Fruit fly (Drosophila melanogaster) whole organism, prepupa: Measurements from ENCODE around the gene CG9674.

Experiments
- Blimp-1 ChIP-seq: fragments of 200-800 bp; sonication (Bioruptor generic); optimal IDR thresholded peaks from 3 replicates; lab custom pipeline; 2017; ENCODE audit warnings: missing biosample characterization, missing genetic modification characterization, mild to moderate bottlenecking, moderate library complexity, missing genetic modification reagents
- CG10631 ChIP-seq: fragments of 200-800 bp; sonication (Bioruptor generic); optimal IDR thresholded peaks from 2 replicates; lab custom pipeline; 2016; ENCODE audit warnings: missing biosample characterization, missing genetic modification characterization
- CG10669 ChIP-seq: fragments of 200-800 bp; sonication (Bioruptor generic); optimal IDR thresholded peaks from 3 replicates; lab custom pipeline; 2018; ENCODE audit warnings: missing biosample characterization, mild to moderate bottlenecking, missing genetic modification characterization, moderate library complexity
- CG11294 ChIP-seq: fragments of 200-800 bp; sonication (Bioruptor generic); IDR thresholded peaks from 2 replicates; pipeline ENCODE4 v1.3.6; 2022; ENCODE audit warnings: missing biosample characterization, missing genetic modification characterization
- CG11762 ChIP-seq: fragments of 200-800 bp; sonication (Bioruptor generic); optimal IDR thresholded peaks from 3 replicates; lab custom pipeline; 2016; ENCODE audit warnings: missing biosample characterization, missing genetic modification characterization; ENCODE audit not compliant: insufficient read depth
- CG15336 ChIP-seq: fragments of 200-800 bp; sonication (Bioruptor generic); IDR thresholded peaks from 2 replicates; pipeline ENCODE4 v1.3.6; 2022; ENCODE audit warnings: missing biosample characterization, missing genetic modification characterization
- CG1621 ChIP-seq: fragments of 200-800 bp; sonication (Bioruptor generic); optimal IDR thresholded peaks from 3 replicates; lab custom pipeline; 2018; ENCODE audit warnings: missing biosample characterization, mild to moderate bottlenecking, missing genetic modification characterization
- CG3032 ChIP-seq: fragments of 200-800 bp; optimal IDR thresholded peaks from 2 replicates; lab custom pipeline; 2019; ENCODE audit warnings: missing biosample characterization, mild to moderate bottlenecking, missing genetic modification characterization, moderate library complexity
- CG34406 ChIP-seq: fragments of 200-800 bp; sonication (Bioruptor generic); optimal IDR thresholded peaks from 3 replicates; lab custom pipeline; 2016; ENCODE audit warnings: missing biosample characterization, missing genetic modification characterization
- CG3919 ChIP-seq: fragments of 200-800 bp; sonication (Bioruptor generic); optimal IDR thresholded peaks from 3 replicates; lab custom pipeline; 2016; ENCODE audit warnings: missing biosample characterization, missing genetic modification characterization
- CG6163 ChIP-seq: fragments of 200-800 bp; sonication (Bioruptor generic); IDR thresholded peaks from 3 replicates; pipeline ENCODE4 v1.3.6; 2022; ENCODE audit warnings: missing biosample characterization, missing genetic modification characterization
- CG6276 ChIP-seq: fragments of 200-800 bp; sonication (Bioruptor generic); optimal IDR thresholded peaks from 2 replicates; lab custom pipeline; 2017; ENCODE audit warnings: missing biosample characterization, mild to moderate bottlenecking, missing genetic modification characterization
- CG6792 ChIP-seq: fragments of 200-800 bp; sonication (Bioruptor generic); optimal IDR thresholded peaks from 3 replicates; lab custom pipeline; 2016; ENCODE audit warnings: missing biosample characterization, missing genetic modification characterization
- CG6808 ChIP-seq: fragments of 200-800 bp; sonication (Bioruptor generic); optimal IDR thresholded peaks from 3 replicates; lab custom pipeline; 2017; ENCODE audit warnings: missing biosample characterization, missing genetic modification characterization, mild to moderate bottlenecking, moderate library complexity, missing genetic modification reagents
- CG6854 ChIP-seq: fragments of 200-800 bp; sonication (Bioruptor generic); optimal IDR thresholded peaks from 2 replicates; lab custom pipeline; 2017; ENCODE audit warnings: missing biosample characterization, mild to moderate bottlenecking, missing genetic modification characterization
- CG7368 ChIP-seq: fragments of 200-800 bp; sonication (Bioruptor generic); optimal IDR thresholded peaks from 3 replicates; lab custom pipeline; 2016; ENCODE audit warnings: missing biosample characterization, missing genetic modification characterization
- CG8119 ChIP-seq: fragments of 200-800 bp; sonication (Bioruptor generic); IDR thresholded peaks from 3 replicates; pipeline ENCODE4 v1.3.6; 2022; ENCODE audit warnings: missing biosample characterization, missing genetic modification characterization
- CG8632 ChIP-seq: fragments of 200-800 bp; sonication (Bioruptor generic); optimal IDR thresholded peaks from 3 replicates; lab custom pipeline; 2016; ENCODE audit warnings: missing biosample characterization, missing genetic modification characterization
- CG9139 ChIP-seq: fragments of 200-800 bp; sonication (Bioruptor generic); optimal IDR thresholded peaks from 3 replicates; lab custom pipeline; 2017; ENCODE audit warnings: missing biosample characterization, mild to moderate bottlenecking, missing genetic modification characterization
- Eip75B ChIP-seq: fragments of 200-800 bp; sonication (Bioruptor generic); optimal IDR thresholded peaks from 3 replicates; lab custom pipeline; 2016; ENCODE audit warnings: missing biosample characterization, missing genetic modification characterization
- Eip78C ChIP-seq: fragments of 200-800 bp; sonication (Bioruptor generic); peaks from one replicate; lab custom pipeline; 2016; ENCODE audit warnings: missing biosample characterization, missing genetic modification characterization
- Eip93F ChIP-seq: fragments of 200-800 bp; sonication (Bioruptor generic); optimal IDR thresholded peaks from 2 replicates; lab custom pipeline; 2016; ENCODE audit warnings: missing biosample characterization, mild to moderate bottlenecking, missing genetic modification characterization
- Ets96B ChIP-seq: fragments of 200-800 bp; optimal IDR thresholded peaks from 2 replicates; lab custom pipeline; 2019; ENCODE audit warnings: missing biosample characterization, mild to moderate bottlenecking, missing genetic modification characterization, moderate library complexity
- Gug ChIP-seq: fragments of 200-800 bp; sonication (Bioruptor generic); IDR thresholded peaks from 2 replicates; pipeline ENCODE4 v1.3.6; 2022; ENCODE audit warnings: missing biosample characterization, missing genetic modification characterization
- Hr38 ChIP-seq: sonication (Bioruptor generic); optimal IDR thresholded peaks from 2 replicates; lab custom pipeline; 2016; ENCODE audit warnings: missing biosample characterization, missing genetic modification characterization
- Hr39 ChIP-seq: fragments of 200-800 bp; sonication (Bioruptor generic); optimal IDR thresholded peaks from 2 replicates; lab custom pipeline; 2016; ENCODE audit warnings: missing biosample characterization, missing genetic modification characterization
- Lpt ChIP-seq: fragments of 200-800 bp; sonication (Bioruptor generic); optimal IDR thresholded peaks from 3 replicates; lab custom pipeline; 2016; ENCODE audit warnings: missing biosample characterization, missing genetic modification characterization
- Met ChIP-seq: fragments of 200-800 bp; sonication (Bioruptor generic); optimal IDR thresholded peaks from 3 replicates; lab custom pipeline; 2016; ENCODE audit warnings: missing biosample characterization, missing genetic modification characterization
- Smox ChIP-seq: fragments of 200-800 bp; sonication (Bioruptor generic); optimal IDR thresholded peaks from 3 replicates; lab custom pipeline; 2016; ENCODE audit warnings: missing biosample characterization, missing genetic modification characterization
- Sox102F ChIP-seq: fragments of 200-800 bp; sonication (Bioruptor generic); optimal IDR thresholded peaks from 2 replicates; lab custom pipeline; 2016; ENCODE audit warnings: missing biosample characterization, mild to moderate bottlenecking, missing genetic modification characterization
- Sox15 ChIP-seq: fragments of 200-800 bp; sonication (Bioruptor generic); optimal IDR thresholded peaks from 3 replicates; lab custom pipeline; 2016; ENCODE audit warnings: missing biosample characterization, missing genetic modification characterization
- acj6 ChIP-seq: fragments of 200-800 bp; sonication (Bioruptor generic); optimal IDR thresholded peaks from 3 replicates; lab custom pipeline; 2016; ENCODE audit warnings: missing biosample characterization, missing genetic modification characterization
- cyc ChIP-seq: fragments of 200-800 bp; sonication (Bioruptor generic); optimal IDR thresholded peaks from 3 replicates; lab custom pipeline; 2016; ENCODE audit warnings: missing biosample characterization, missing genetic modification characterization
- dac ChIP-seq: fragments of 200-800 bp; sonication (Bioruptor generic); optimal IDR thresholded peaks from 2 replicates; lab custom pipeline; 2017; ENCODE audit warnings: missing biosample characterization, mild to moderate bottlenecking, missing genetic modification characterization
- dsx ChIP-seq: fragments of 200-800 bp; optimal IDR thresholded peaks from 3 replicates; lab custom pipeline; 2019; ENCODE audit warnings: missing biosample characterization, mild to moderate bottlenecking, missing genetic modification characterization, moderate library complexity; ENCODE audit not compliant: poor library complexity, severe bottlenecking
- eg ChIP-seq: fragments of 200-800 bp; sonication (Bioruptor generic); IDR thresholded peaks from 3 replicates; pipeline ENCODE4 v1.3.6; 2022; ENCODE audit warnings: missing biosample characterization, missing genetic modification characterization
- fd85E ChIP-seq: fragments of 200-800 bp; sonication (Bioruptor generic); optimal IDR thresholded peaks from 3 replicates; lab custom pipeline; 2016; ENCODE audit warnings: missing biosample characterization, missing genetic modification characterization
- fkh ChIP-seq: fragments of 200-800 bp; sonication (Bioruptor generic); optimal IDR thresholded peaks from 3 replicates; lab custom pipeline; 2017; ENCODE audit warnings: missing biosample characterization, mild to moderate bottlenecking, missing genetic modification characterization, moderate library complexity
- lz ChIP-seq: fragments of 200-800 bp; sonication (Bioruptor generic); optimal IDR thresholded peaks from 3 replicates; lab custom pipeline; 2016; ENCODE audit warnings: missing biosample characterization, missing genetic modification characterization
- salr ChIP-seq, 2 experiments: fragments of 200-800 bp; sonication (Bioruptor generic); optimal IDR thresholded peaks; 3 replicates each; lab custom pipeline; 2016 to 2018; ENCODE audit warnings: missing biosample characterization in 2 of 2, missing genetic modification characterization in 2 of 2, mild to moderate bottlenecking in 1 of 2
- spab ChIP-seq: fragments of 200-800 bp; sonication (Bioruptor generic); optimal IDR thresholded peaks from 2 replicates; lab custom pipeline; 2017; ENCODE audit warnings: missing biosample characterization, mild to moderate bottlenecking, missing genetic modification characterization, missing genetic modification reagents
- ss ChIP-seq, 2 experiments: fragments of 200-800 bp; sonication (Bioruptor generic); optimal IDR thresholded peaks; 2 replicates in 1 of 2; 3 replicates in 1 of 2; lab custom pipeline; 2017 to 2018; ENCODE audit warnings: mild to moderate bottlenecking in 2 of 2, missing biosample characterization in 2 of 2, missing genetic modification characterization in 2 of 2, moderate library complexity in 1 of 2
- topi ChIP-seq: fragments of 200-800 bp; sonication (Bioruptor generic); optimal IDR thresholded peaks from 3 replicates; lab custom pipeline; 2016; ENCODE audit warnings: missing biosample characterization, missing genetic modification characterization
- vri ChIP-seq: fragments of 200-800 bp; sonication (Bioruptor generic); optimal IDR thresholded peaks from 3 replicates; lab custom pipeline; 2016; ENCODE audit warnings: missing biosample characterization, mild to moderate bottlenecking, missing genetic modification characterization

The CG9674 gene

DNA sequence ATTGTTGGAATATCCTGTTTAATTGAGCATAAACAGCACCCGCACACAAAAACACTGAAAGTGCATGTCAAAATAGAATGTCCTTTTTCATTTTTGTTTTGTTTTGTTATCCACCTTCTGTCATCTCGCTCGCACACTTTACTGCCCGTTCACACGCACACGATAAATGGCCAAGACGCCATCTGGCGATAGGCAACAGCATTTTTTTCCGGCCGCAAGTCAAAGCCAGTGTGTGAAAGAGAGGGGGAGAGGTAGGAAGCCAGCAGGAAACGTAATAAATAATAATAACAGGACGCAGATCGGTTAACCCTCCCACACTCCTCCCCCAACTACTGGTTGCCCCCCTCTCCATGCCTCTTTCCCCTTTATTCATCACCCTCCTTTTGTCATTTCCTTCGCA, 37.7 kb downstream of the CG9674 start:
- TF ChIP-seq Lpt (GFP tag; lab: Kevin White, UChicago) (no peak), CG6276 (GFP tag; lab: Kevin White, UChicago) (peak; percentile 2), Blimp-1 (GFP tag; lab: Kevin White, UChicago) (no peak), CG6854 (GFP tag; lab: Kevin White, UChicago) (peak; percentile 23), fd85E (GFP tag; lab: Kevin White, UChicago) (no peak), salr (GFP tag; optimal IDR thresholded peaks at IDR 0.05; lab: Kevin White, UChicago) (peak in 1 of 2 experiments; percentile 46), cyc (GFP tag; lab: Kevin White, UChicago) (no peak), Sox102F (GFP tag; lab: Kevin White, UChicago) (peak; percentile 11), CG11294 (GFP tag; lab: Robert Waterston, UW) (no peak), CG6163 (GFP tag; lab: Robert Waterston, UW) (peak; percentile 58; the same call in 2 of the 3 replicates), lz (no peak), acj6 (GFP tag; lab: Kevin White, UChicago) (no peak), dsx (peak; percentile 19), Sox15 (GFP tag; lab: Kevin White, UChicago) (no peak), Gug (GFP tag; lab: Robert Waterston, UW) (no peak), Met (GFP tag; lab: Kevin White, UChicago) (peak; percentile 32), Ets96B (tag; lab: Kevin White, UChicago) (no peak), CG3032 (tag; lab: Kevin White, UChicago) (no peak), spab (no peak), Eip78C (GFP tag; lab: Kevin White, UChicago) (peak; percentile 64), ss (GFP tag; optimal IDR thresholded peaks at IDR 0.05; lab: Kevin White, UChicago) (peak; percentile 74 to 88), CG15336 (GFP tag; lab: Robert Waterston, UW) (0 out of 2 replicates have a peak, but pooled peaks have one; percentile 7), eg (peak; percentile 36; the same call in 1 of the 3 replicates), dac (GFP tag; lab: Kevin White, UChicago) (no peak), Eip93F (GFP tag; lab: Kevin White, UChicago) (no peak), Hr38 (GFP tag; lab: Kevin White, UChicago) (no peak), CG8119 (GFP tag; lab: Robert Waterston, UW) (no peak), topi (no peak), vri (GFP tag; lab: Kevin White, UChicago) (no peak), fkh (no peak), CG11762 (GFP tag; lab: Kevin White, UChicago) (no peak), CG7368 (GFP tag; lab: Kevin White, UChicago) (peak; percentile 16), CG1621 (peak; percentile 58), CG10669 (peak; percentile 2), Smox (GFP tag; lab: Kevin White, UChicago) (no peak), CG6808 (GFP tag; lab: Kevin White, UChicago) (peak; percentile 60), CG6792 (GFP tag; lab: Kevin White, UChicago) (peak; percentile 4), CG3919 (GFP tag; lab: Kevin White, UChicago) (peak; percentile 54), CG9139 (GFP tag; lab: Kevin White, UChicago) (peak; percentile 48)

DNA sequence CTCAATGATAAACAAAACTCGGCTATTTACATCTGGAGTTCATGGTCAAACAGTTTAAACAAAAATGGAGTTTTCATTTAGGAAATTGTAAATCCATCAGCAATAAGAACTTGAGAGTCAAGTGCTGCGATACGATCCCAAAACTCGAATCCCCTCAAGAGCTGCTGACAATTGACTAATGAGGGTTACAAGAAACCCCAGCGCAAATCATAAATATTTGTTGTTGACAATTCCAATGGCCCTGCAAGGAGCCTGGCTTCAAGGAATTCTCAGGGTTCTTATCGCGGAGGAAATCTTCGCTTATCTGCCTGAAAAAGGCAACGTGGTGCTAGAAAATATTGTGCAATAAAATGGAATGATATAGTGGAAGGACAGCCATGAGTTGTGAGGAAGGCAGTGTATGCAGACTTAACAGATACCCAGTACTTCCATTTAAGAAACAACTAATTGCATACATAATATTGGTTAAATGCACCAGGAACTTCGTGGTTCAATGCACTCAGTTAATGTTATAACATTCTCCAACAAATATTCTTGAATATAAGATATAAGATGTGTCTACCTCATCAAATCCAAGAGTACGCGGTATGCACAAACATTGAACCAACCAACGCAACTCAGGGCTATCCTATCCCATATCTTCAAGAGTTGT, 39.4 kb downstream of the CG9674 start:
- TF ChIP-seq Sox102F (GFP tag; lab: Kevin White, UChicago) (no peak), Gug (GFP tag; lab: Robert Waterston, UW) (no peak), fkh (peak; percentile 52), CG3919 (GFP tag; lab: Kevin White, UChicago) (peak; percentile 4), CG34406 (GFP tag; lab: Kevin White, UChicago) (no peak), Eip75B (no peak), acj6 (GFP tag; lab: Kevin White, UChicago) (peak; percentile 11), CG11762 (GFP tag; lab: Kevin White, UChicago) (no peak), Hr39 (GFP tag; lab: Kevin White, UChicago) (no peak), CG3032 (tag; lab: Kevin White, UChicago) (no peak), Ets96B (tag; lab: Kevin White, UChicago) (peak; percentile 23), Lpt (GFP tag; lab: Kevin White, UChicago) (no peak), eg (0 out of 3 replicates have a peak, but pooled peaks have one; percentile 38), Eip78C (GFP tag; lab: Kevin White, UChicago) (peak; percentile 68), CG10631 (GFP tag; lab: Kevin White, UChicago) (peak; percentile 18), CG8632 (GFP tag; lab: Kevin White, UChicago) (no peak)
